Worm (Caenorhabditis elegans) whole organism, L4 larva: Measurements from ENCODE around the gene lsd-1.

ENCODE experiments used
- T26A8.4 ChIP-seq: fragments of 200-800 bp; sonication (Bioruptor generic); IDR thresholded peaks from 2 replicates; pipeline ENCODE4 v1.3.6; 2022; ENCODE audit warnings: missing genetic modification characterization, missing compliant biosample characterization
- aha-1 ChIP-seq: fragments of 150-350 bp; peaks from one replicate; lab custom pipeline; 2014; ENCODE audit warnings: missing biosample characterization, missing genetic modification characterization
- ceh-82 ChIP-seq: sonication (generic microtip); optimal IDR thresholded peaks from 2 replicates; lab custom pipeline; 2017; ENCODE audit warnings: missing biosample characterization, missing genetic modification characterization
- jun-1 ChIP-seq: fragments of 150-350 bp; optimal IDR thresholded peaks from 2 replicates; lab custom pipeline; 2014; ENCODE audit warnings: missing biosample characterization, missing genetic modification reagents, missing genetic modification characterization
- lim-7 ChIP-seq: fragments of 200-800 bp; sonication (Bioruptor generic); IDR thresholded peaks from 2 replicates; pipeline ENCODE4 v1.3.6; 2022; ENCODE audit warnings: missing genetic modification characterization, missing compliant biosample characterization
- lin-13 ChIP-seq: fragments of 150-350 bp; optimal IDR thresholded peaks from 2 replicates; lab custom pipeline; 2014; ENCODE audit warnings: missing biosample characterization, missing genetic modification reagents, missing genetic modification characterization
- mep-1 ChIP-seq: fragments of 150-350 bp; sonication (generic microtip); optimal IDR thresholded peaks from 3 replicates; lab custom pipeline; 2014; ENCODE audit warnings: missing biosample characterization, missing genetic modification characterization
- nhr-11 ChIP-seq: fragments of 150-350 bp; optimal IDR thresholded peaks from 2 replicates; lab custom pipeline; 2014; ENCODE audit warnings: missing biosample characterization, missing genetic modification characterization
- pqm-1 ChIP-seq: sonication (generic microtip); optimal IDR thresholded peaks from 2 replicates; lab custom pipeline; 2017; ENCODE audit warnings: missing biosample characterization, missing genetic modification characterization
- sdz-12 ChIP-seq: fragments of 200-800 bp; sonication (Bioruptor generic); optimal IDR thresholded peaks from 2 replicates; lab custom pipeline; 2018; ENCODE audit warnings: mild to moderate bottlenecking, missing genetic modification characterization, missing compliant biosample characterization

- TF ChIP-seq lin-13 (GFP tag; lab: Kevin White, UChicago) (no peak), jun-1 (tag; lab: Kevin White, UChicago) (no peak), lim-7 (GFP tag; lab: Robert Waterston, UW) (no peak), nhr-11 (tag; lab: Kevin White, UChicago) (no peak), mep-1 (tag; lab: Kevin White, UChicago) (no peak), ceh-82 (tag; lab: Kevin White, UChicago) (no peak), aha-1 (tag; lab: Kevin White, UChicago) (no peak), sdz-12 (no peak), pqm-1 (tag; lab: Kevin White, UChicago) (no peak), T26A8.4 (GFP tag; lab: Robert Waterston, UW) (no peak)
These were observed 16.5 kb downstream of the lsd-1 start for ce11 chrX:11965163-11965562.
